Fruit fly (Drosophila melanogaster): ENCODE results near the gene CG14439.

DNA sequence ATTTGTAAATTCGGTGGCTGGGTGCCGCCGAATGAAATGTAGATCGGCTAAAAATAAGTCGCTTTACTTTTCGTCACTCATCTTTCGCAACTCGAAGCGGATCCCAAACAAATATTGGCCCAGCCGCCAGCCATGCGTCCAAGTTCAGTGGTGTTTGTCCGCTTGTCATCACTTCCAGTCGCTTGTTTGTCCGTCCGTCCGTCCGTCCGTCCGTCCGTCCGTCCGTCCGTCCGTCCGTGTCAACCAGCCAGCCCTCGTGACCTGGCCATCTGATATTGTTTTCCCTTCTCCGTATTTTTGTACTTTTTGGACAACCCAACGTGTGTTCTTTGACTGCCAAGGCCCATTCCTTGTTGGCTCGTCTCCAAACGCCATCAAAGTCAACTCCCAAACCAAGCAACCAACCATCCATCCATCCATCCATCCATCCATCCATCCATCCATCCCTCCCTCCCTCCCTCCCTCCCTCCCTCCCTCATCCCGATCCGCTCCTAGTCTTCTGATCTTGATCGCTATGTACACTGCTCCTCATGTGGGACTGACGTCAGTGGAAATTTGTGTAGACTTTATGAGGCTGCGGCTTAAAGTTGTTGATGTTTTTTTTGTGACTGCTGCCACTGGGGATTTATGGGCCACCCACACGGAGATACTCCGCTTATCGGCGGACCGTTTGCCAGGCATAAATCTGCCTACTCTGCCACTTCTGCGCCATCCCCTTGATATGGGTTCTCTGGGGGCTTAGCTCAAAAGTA, 13.9 kb upstream of the CG14439 start:
- TF ChIP-seq foxo (GFP tag; optimal IDR thresholded peaks at IDR 0.05) (no peak), Hr83 (GFP tag; optimal IDR thresholded peaks at IDR 0.05; ENCODE audit: poor library complexity, severe bottlenecking) (peak; percentile 39), fru (GFP tag; optimal IDR thresholded peaks at IDR 0.05) (no peak), brk (GFP tag; optimal IDR thresholded peaks at IDR 0.05) (no peak)
